Worm (Caenorhabditis elegans) whole organism, young adult: ENCODE data around the gene irg-1.

ENCODE experiments used
- Y56A3A.18 ChIP-seq: fragments of 200-800 bp; sonication (Bioruptor generic); IDR thresholded peaks from 2 replicates; pipeline ENCODE4 v1.3.6; 2022; ENCODE audit warnings: missing genetic modification reagents, missing genetic modification characterization, missing compliant biosample characterization
- ama-1 ChIP-seq, 3 experiments: fragments of 150-350 bp in 1 of 3; sonication (generic microtip) in 2 of 3; optimal IDR thresholded peaks; 2 replicates each; lab custom pipeline; 2014 to 2018; ENCODE audit warnings: missing biosample characterization in 2 of 3, missing genetic modification characterization in 2 of 3, missing genetic modification reagents in 2 of 3
- bed-2 ChIP-seq: fragments of 200-800 bp; sonication (Bioruptor generic); IDR thresholded peaks from 2 replicates; pipeline ENCODE4 v1.3.6; 2022; ENCODE audit warnings: missing genetic modification reagents, missing genetic modification characterization, missing compliant biosample characterization
- ceh-100 ChIP-seq: fragments of 200-800 bp; sonication (Bioruptor generic); IDR thresholded peaks from 2 replicates; pipeline ENCODE4 v1.3.6; 2022; ENCODE audit warnings: missing genetic modification reagents, missing genetic modification characterization, missing compliant biosample characterization
- ceh-91 ChIP-seq: fragments of 200-800 bp; sonication (Bioruptor generic); IDR thresholded peaks from 2 replicates; pipeline ENCODE4 v1.3.6; 2022; ENCODE audit warnings: missing genetic modification reagents, missing genetic modification characterization, missing compliant biosample characterization
- dpff-1 ChIP-seq: sonication (generic microtip); optimal IDR thresholded peaks from 2 replicates; lab custom pipeline; 2017; ENCODE audit warnings: mild to moderate bottlenecking, missing genetic modification characterization, missing compliant biosample characterization
- madf-3 ChIP-seq: fragments of 200-800 bp; sonication (Bioruptor generic); IDR thresholded peaks from 2 replicates; pipeline ENCODE4 v1.3.6; 2022; ENCODE audit warnings: missing genetic modification reagents, missing genetic modification characterization, missing compliant biosample characterization

DNA sequence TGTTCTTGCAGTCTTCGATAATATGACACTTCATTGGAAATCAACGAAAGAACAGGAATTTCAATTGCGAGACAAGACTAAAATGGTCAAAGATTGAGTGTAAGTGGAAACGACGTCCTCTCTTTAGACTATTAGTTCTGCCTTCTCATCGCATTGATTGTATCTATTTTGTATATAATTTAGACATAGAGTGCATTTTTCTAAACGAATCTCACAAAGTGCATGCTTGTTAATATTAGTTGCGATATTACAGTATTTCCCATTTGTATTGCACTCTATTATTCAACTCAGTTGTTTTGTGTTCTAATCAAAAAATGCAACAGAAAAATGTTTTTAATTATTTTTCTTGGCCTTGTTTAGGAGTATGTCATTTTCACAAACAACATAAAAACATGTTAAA, 14.9 kb downstream of the irg-1 start, which contains the start of gene nhr-93:
- no peak for TF ChIP-seq ceh-91 (GFP tag; lab: Robert Waterston, UW)
- TF ChIP-seq ama-1 (optimal IDR thresholded peaks at IDR 0.05; lab: Kevin White, UChicago): no peak
- no peak for TF ChIP-seq ama-1 (GFP tag; optimal IDR thresholded peaks at IDR 0.05; lab: Kevin White, UChicago)
- no peak for TF ChIP-seq madf-3 (GFP tag; lab: Robert Waterston, UW)
- no peak for TF ChIP-seq Y56A3A.18 (GFP tag; lab: Robert Waterston, UW)
- no peak for TF ChIP-seq bed-2 (GFP tag; lab: Robert Waterston, UW)
- no peak for TF ChIP-seq ceh-100
- TF ChIP-seq dpff-1 (tag; lab: Kevin White, UChicago): no peak
